Worm (Caenorhabditis elegans): ENCODE data around the gene nlp-55.

ce11 chrII:8312012-8312411, 16.8 kb upstream of the nlp-55 start:
- TF ChIP-seq hmg-4 (GFP tag; optimal IDR thresholded peaks at IDR 0.05): no peak
- no peak for TF ChIP-seq ceh-13 (GFP tag; optimal IDR thresholded peaks at IDR 0.05)
- no peak for TF ChIP-seq ama-1 (optimal IDR thresholded peaks at IDR 0.05)
